Fruit fly (Drosophila melanogaster): ENCODE data around the gene CG32694.

CG32694 gene

DNA sequence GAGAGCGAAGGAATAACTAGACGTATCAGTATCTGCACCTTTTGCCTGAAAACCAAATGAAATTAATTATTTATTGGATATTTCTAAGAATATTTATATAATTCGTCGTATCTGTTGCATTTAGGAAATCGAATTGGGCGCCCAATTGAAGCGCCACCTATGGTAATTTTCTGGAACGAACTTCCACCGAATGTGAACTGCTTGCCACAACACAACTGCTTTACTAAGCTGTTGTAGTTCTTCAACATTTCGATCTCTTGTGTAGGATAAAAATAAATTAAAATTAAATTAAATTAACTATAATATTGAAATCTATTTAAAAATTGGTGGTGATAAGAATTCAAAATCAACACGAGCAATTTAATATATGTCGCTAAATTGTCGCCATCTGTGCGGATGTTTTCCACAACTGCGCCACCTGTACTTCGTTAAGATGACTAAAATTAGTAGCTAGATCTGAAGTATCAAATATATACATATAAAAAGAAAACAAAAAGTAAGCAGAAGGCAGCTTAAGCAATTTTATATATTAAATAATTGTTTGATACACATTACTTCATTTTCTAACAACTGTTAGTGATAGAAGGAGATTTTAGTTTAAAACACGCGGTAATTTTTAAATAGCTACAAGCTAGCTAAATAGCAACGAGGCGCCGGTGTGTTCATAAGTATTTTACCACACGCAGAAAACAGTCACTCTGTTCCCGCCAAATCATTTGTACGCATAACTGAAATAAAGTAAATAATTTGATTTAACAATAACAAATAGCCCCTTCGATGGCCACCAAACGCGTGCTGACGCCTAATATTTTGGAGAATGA is 20.5 kb downstream of the CG32694 start, which contains the start of gene Dna2 (continued):
- no peak for TF ChIP-seq CG6272 (GFP tag; IDR thresholded peaks at IDR 0.05)
- no peak for TF ChIP-seq CG10654 (GFP tag; optimal IDR thresholded peaks at IDR 0.05)
- no peak for TF ChIP-seq lilli (GFP tag; optimal IDR thresholded peaks at IDR 0.05)
- TF ChIP-seq MTF-1 (GFP tag; optimal IDR thresholded peaks at IDR 0.05; ENCODE audit: borderline replicate concordance) = no peak
- TF ChIP-seq tna (GFP tag; IDR thresholded peaks at IDR 0.05; ENCODE audit: partially characterized antibody) = no peak
- no peak for TF ChIP-seq CG15011 (GFP tag; optimal IDR thresholded peaks at IDR 0.05)
- TF ChIP-seq CG31365 (tag; optimal IDR thresholded peaks at IDR 0.05) = peak; percentile 95
- no peak for TF ChIP-seq Taf1 (GFP tag; IDR thresholded peaks at IDR 0.05)
- TF ChIP-seq CG14014 (GFP tag; IDR thresholded peaks at IDR 0.05) = no peak
- TF ChIP-seq NfI (GFP tag; optimal IDR thresholded peaks at IDR 0.05) = peak; percentile 1
- TF ChIP-seq Optix (GFP tag; IDR thresholded peaks at IDR 0.05) = no peak
- TF ChIP-seq gce (GFP tag; IDR thresholded peaks at IDR 0.05) = no peak
- TF ChIP-seq schlank (tag; optimal IDR thresholded peaks at IDR 0.05) = no peak
- TF ChIP-seq CG16815 (GFP tag; optimal IDR thresholded peaks at IDR 0.05) = no peak
- no peak for TF ChIP-seq CG18764 (GFP tag; optimal IDR thresholded peaks at IDR 0.05)
- no peak for TF ChIP-seq chm (GFP tag; IDR thresholded peaks at IDR 0.05)
- no peak for TF ChIP-seq CG11456 (GFP tag; IDR thresholded peaks at IDR 0.05)
- TF ChIP-seq MESR4 (GFP tag; optimal IDR thresholded peaks at IDR 0.05) = no peak
- TF ChIP-seq tx (GFP tag; optimal IDR thresholded peaks at IDR 0.05) = no peak
- TF ChIP-seq Atf-2 (GFP tag; optimal IDR thresholded peaks at IDR 0.05) = no peak
- no peak for TF ChIP-seq odd (GFP tag; optimal IDR thresholded peaks at IDR 0.05)
- TF ChIP-seq emc (GFP tag; optimal IDR thresholded peaks at IDR 0.05) = no peak
- no peak; the same call in 1 of the 2 replicates for TF ChIP-seq E2f1 (GFP tag; IDR thresholded peaks at IDR 0.05)
- TF ChIP-seq fu2 (GFP tag; optimal IDR thresholded peaks at IDR 0.05) = no peak
- TF ChIP-seq CG10959 (GFP tag; IDR thresholded peaks at IDR 0.05) = peak; percentile 8; the same call in 1 of the 2 replicates
- TF ChIP-seq CG3163 (GFP tag; optimal IDR thresholded peaks at IDR 0.05) = no peak
- TF ChIP-seq amos (GFP tag; IDR thresholded peaks at IDR 0.05; ENCODE audit: partially characterized antibody) = no peak
- peak; percentile 23; the same call in 1 of the 3 replicates for TF ChIP-seq row (GFP tag; IDR thresholded peaks at IDR 0.05)
- TF ChIP-seq repo (GFP tag; optimal IDR thresholded peaks at IDR 0.05) = no peak
- no peak for TF ChIP-seq Hey (tag; optimal IDR thresholded peaks at IDR 0.05)
- no peak for TF ChIP-seq jigr1 (GFP tag; IDR thresholded peaks at IDR 0.05)
- peak; percentile 35 for TF ChIP-seq CG7839 (tag; optimal IDR thresholded peaks at IDR 0.05)
- no peak for TF ChIP-seq en (GFP tag; optimal IDR thresholded peaks at IDR 0.05)
- TF ChIP-seq CG1832 (GFP tag; optimal IDR thresholded peaks at IDR 0.05) = no peak
- peak; percentile 41 for TF ChIP-seq CG2116 (GFP tag; optimal IDR thresholded peaks at IDR 0.05)
- TF ChIP-seq CG7745 (tag; optimal IDR thresholded peaks at IDR 0.05) = no peak
- no peak for TF ChIP-seq Drgx (GFP tag; IDR thresholded peaks at IDR 0.05)
- TF ChIP-seq CG10431 (GFP tag; optimal IDR thresholded peaks at IDR 0.05) = no peak
- TF ChIP-seq sc (optimal IDR thresholded peaks at IDR 0.05) = no peak
- no peak for TF ChIP-seq sc (GFP tag; optimal IDR thresholded peaks at IDR 0.05)
- TF ChIP-seq pros (GFP tag; optimal IDR thresholded peaks at IDR 0.05) = no peak
- no peak for TF ChIP-seq tll (GFP tag; optimal IDR thresholded peaks at IDR 0.05)
- no peak for TF ChIP-seq CG6765 (GFP tag; optimal IDR thresholded peaks at IDR 0.05)
- no peak for TF ChIP-seq ham (GFP tag; IDR thresholded peaks at IDR 0.05)
- TF ChIP-seq Bteb2 (GFP tag; optimal IDR thresholded peaks at IDR 0.05) = no peak
- TF ChIP-seq CoRest (tag; optimal IDR thresholded peaks at IDR 0.05) = peak; percentile 34
- TF ChIP-seq HLH4C (GFP tag; IDR thresholded peaks at IDR 0.05; ENCODE audit: partially characterized antibody) = no peak
- no peak for TF ChIP-seq CG13775 (GFP tag; optimal IDR thresholded peaks at IDR 0.05)
- TF ChIP-seq Six4 (GFP tag; optimal IDR thresholded peaks at IDR 0.05) = no peak
- no peak for TF ChIP-seq bcd (GFP tag; optimal IDR thresholded peaks at IDR 0.05)
